Fruit fly (Drosophila melanogaster) whole organism, embryonic: ENCODE results near the gene Rab40.

Experiments
- Adf1 ChIP-seq: fragments of 200-800 bp; sonication (Bioruptor generic); IDR thresholded peaks from 2 replicates; pipeline ENCODE4 v1.3.6; 2022; ENCODE audit warnings: missing biosample characterization, missing genetic modification characterization
- CG1024 ChIP-seq: fragments of 200-800 bp; sonication (Bioruptor generic); IDR thresholded peaks from 2 replicates; pipeline ENCODE4 v1.3.6; 2022; ENCODE audit warnings: missing biosample characterization, missing genetic modification characterization
- CG11695 ChIP-seq: fragments of 200-800 bp; sonication (Bioruptor generic); IDR thresholded peaks from 3 replicates; pipeline ENCODE4 v1.3.6; 2022; ENCODE audit warnings: missing biosample characterization, missing genetic modification characterization
- CG12299 ChIP-seq: fragments of 200-800 bp; sonication (Bioruptor generic); optimal IDR thresholded peaks from 2 replicates; lab custom pipeline; 2018; ENCODE audit warnings: missing biosample characterization, mild to moderate bottlenecking, missing genetic modification characterization
- CG12391 ChIP-seq: fragments of 200-800 bp; sonication (Bioruptor generic); optimal IDR thresholded peaks from 3 replicates; lab custom pipeline; 2018; ENCODE audit warnings: missing biosample characterization, mild to moderate bottlenecking, missing genetic modification characterization, moderate library complexity
- CG15073 ChIP-seq: fragments of 200-800 bp; sonication (Bioruptor generic); optimal IDR thresholded peaks from 2 replicates; lab custom pipeline; 2016; ENCODE audit warnings: missing biosample characterization, missing genetic modification characterization
- CG1529 ChIP-seq: fragments of 200-800 bp; sonication (Bioruptor generic); optimal IDR thresholded peaks from 3 replicates; lab custom pipeline; 2018; ENCODE audit warnings: missing biosample characterization, missing genetic modification characterization
- CG17361 ChIP-seq: fragments of 200-800 bp; sonication (Bioruptor generic); IDR thresholded peaks from 3 replicates; pipeline ENCODE4 v1.3.6; 2022; ENCODE audit warnings: missing biosample characterization, missing genetic modification characterization
- CG18764 ChIP-seq: fragments of 200-800 bp; sonication (Bioruptor generic); optimal IDR thresholded peaks from 3 replicates; lab custom pipeline; 2016; ENCODE audit warnings: missing biosample characterization, missing genetic modification characterization
- CG3065 ChIP-seq: fragments of 200-800 bp; sonication (Bioruptor generic); optimal IDR thresholded peaks from 2 replicates; lab custom pipeline; 2016; ENCODE audit warnings: missing biosample characterization, missing genetic modification characterization
- CG31388 ChIP-seq: fragments of 200-800 bp; sonication (Bioruptor generic); optimal IDR thresholded peaks from 2 replicates; lab custom pipeline; 2016; ENCODE audit warnings: missing biosample characterization, missing genetic modification characterization
- CG32772 ChIP-seq: fragments of 200-800 bp; sonication (Bioruptor generic); IDR thresholded peaks from 2 replicates; pipeline ENCODE4 v1.3.6; 2022; ENCODE audit warnings: missing biosample characterization, missing genetic modification characterization
- CG3847 ChIP-seq: fragments of 200-800 bp; sonication (Bioruptor generic); IDR thresholded peaks from 2 replicates; pipeline ENCODE4 v1.3.6; 2022; ENCODE audit warnings: missing biosample characterization, missing genetic modification characterization
- CG43689 ChIP-seq: fragments of 200-800 bp; sonication (Bioruptor generic); IDR thresholded peaks from 2 replicates; pipeline ENCODE4 v1.3.6; 2022; ENCODE audit warnings: missing biosample characterization, missing genetic modification characterization
- CG4617 ChIP-seq: fragments of 200-800 bp; sonication (Bioruptor generic); optimal IDR thresholded peaks from 3 replicates; lab custom pipeline; 2016; ENCODE audit warnings: missing biosample characterization, missing genetic modification characterization, borderline replicate concordance
- CG5180 ChIP-seq: fragments of 200-800 bp; sonication (Bioruptor generic); optimal IDR thresholded peaks from 3 replicates; lab custom pipeline; 2017; ENCODE audit warnings: missing biosample characterization, missing genetic modification characterization, mild to moderate bottlenecking, moderate library complexity, missing genetic modification reagents
- CG6765 ChIP-seq: fragments of 200-800 bp; sonication (Bioruptor generic); optimal IDR thresholded peaks from 3 replicates; lab custom pipeline; 2017; ENCODE audit warnings: missing biosample characterization, mild to moderate bottlenecking, missing genetic modification characterization
- CG6813 ChIP-seq: fragments of 200-800 bp; sonication (Bioruptor generic); optimal IDR thresholded peaks from 2 replicates; lab custom pipeline; 2017; ENCODE audit warnings: missing biosample characterization, missing genetic modification characterization, mild to moderate bottlenecking, moderate library complexity, missing genetic modification reagents
- CG7372 ChIP-seq: fragments of 200-800 bp; sonication (Bioruptor generic); IDR thresholded peaks from 2 replicates; pipeline ENCODE4 v1.3.6; 2022; ENCODE audit warnings: missing biosample characterization, missing genetic modification characterization
- CG9876 ChIP-seq: fragments of 200-800 bp; sonication (Bioruptor generic); optimal IDR thresholded peaks from 2 replicates; lab custom pipeline; 2016; ENCODE audit warnings: missing biosample characterization, missing genetic modification characterization
- ERR ChIP-seq: fragments of 200-800 bp; sonication (Bioruptor generic); optimal IDR thresholded peaks from 2 replicates; lab custom pipeline; 2016; ENCODE audit warnings: missing biosample characterization, missing genetic modification characterization
- HHEX ChIP-seq: fragments of 200-800 bp; sonication (Bioruptor generic); optimal IDR thresholded peaks from 3 replicates; lab custom pipeline; 2017; ENCODE audit warnings: missing biosample characterization, mild to moderate bottlenecking, missing genetic modification characterization, missing genetic modification reagents
- Hsf ChIP-seq: fragments of 200-800 bp; sonication (Bioruptor generic); optimal IDR thresholded peaks from 3 replicates; lab custom pipeline; 2016; ENCODE audit warnings: missing biosample characterization, missing genetic modification characterization
- Kr ChIP-seq: fragments of 200-800 bp; sonication (Bioruptor generic); optimal IDR thresholded peaks from 2 replicates; lab custom pipeline; 2017; ENCODE audit warnings: missing biosample characterization, mild to moderate bottlenecking, missing genetic modification characterization
- MBD-R2 ChIP-seq: fragments of 200-800 bp; sonication (Bioruptor generic); IDR thresholded peaks from 2 replicates; pipeline ENCODE4 v1.3.6; 2022; ENCODE audit warnings: missing biosample characterization, missing genetic modification characterization
- NC2α ChIP-seq: fragments of 200-800 bp; sonication (Bioruptor generic); optimal IDR thresholded peaks from 2 replicates; lab custom pipeline; 2016; ENCODE audit warnings: missing biosample characterization, missing genetic modification characterization
- bcd ChIP-seq: fragments of 200-800 bp; sonication (Bioruptor generic); optimal IDR thresholded peaks from 2 replicates; lab custom pipeline; 2017; ENCODE audit warnings: missing biosample characterization, mild to moderate bottlenecking, missing genetic modification characterization
- danr ChIP-seq: fragments of 200-800 bp; sonication (Bioruptor generic); IDR thresholded peaks from 2 replicates; pipeline ENCODE4 v1.3.6; 2022; ENCODE audit warnings: missing biosample characterization, missing genetic modification characterization
- exex ChIP-seq: fragments of 200-800 bp; sonication (Bioruptor generic); optimal IDR thresholded peaks from 4 replicates; lab custom pipeline; 2018; ENCODE audit warnings: missing biosample characterization, mild to moderate bottlenecking, missing genetic modification characterization, moderate library complexity
- gsb-n ChIP-seq: fragments of 200-800 bp; sonication (Bioruptor generic); optimal IDR thresholded peaks from 3 replicates; lab custom pipeline; 2018; ENCODE audit warnings: missing biosample characterization, mild to moderate bottlenecking, missing genetic modification characterization
- hth ChIP-seq: fragments of >200 bp; optimal IDR thresholded peaks from 2 replicates; lab custom pipeline; 2017; ENCODE audit warnings: inconsistent platforms
- jumu ChIP-seq: fragments of 200-800 bp; sonication (Bioruptor generic); optimal IDR thresholded peaks from 3 replicates; lab custom pipeline; 2016; ENCODE audit warnings: missing biosample characterization, missing genetic modification characterization
- kay ChIP-seq: fragments of 200-800 bp; sonication (Bioruptor generic); optimal IDR thresholded peaks from 2 replicates; lab custom pipeline; 2016; ENCODE audit warnings: missing biosample characterization, missing genetic modification characterization
- lov ChIP-seq, 2 experiments: fragments of 200-800 bp in 1 of 2; fragments of >200 bp in 1 of 2; sonication (Bioruptor generic) in 1 of 2; IDR thresholded peaks in 1 of 2; optimal IDR thresholded peaks in 1 of 2; 2 replicates in 1 of 2; 3 replicates in 1 of 2; pipeline versions ENCODE4 v1.3.6 to Lab custom; 2017 to 2022; ENCODE audit warnings: missing biosample characterization in 1 of 2, missing genetic modification characterization in 1 of 2
- mld ChIP-seq: fragments of 200-800 bp; sonication (Bioruptor generic); IDR thresholded peaks from 3 replicates; pipeline ENCODE4 v1.3.6; 2022; ENCODE audit warnings: missing biosample characterization, missing genetic modification characterization; ENCODE audit not compliant: partially characterized antibody
- pan ChIP-seq, 4 experiments: fragments of >200 bp in 3 of 4; fragments of 200-800 bp in 1 of 4; sonication (Bioruptor generic) in 1 of 4; optimal IDR thresholded peaks in 3 of 4; IDR thresholded peaks in 1 of 4; 2 replicates each; pipeline versions ENCODE4 v1.3.6 to Lab custom; 2017 to 2022; ENCODE audit warnings: missing biosample characterization in 2 of 4, missing genetic modification characterization in 2 of 4, mixed read lengths in 1 of 4
- prd ChIP-seq, 3 experiments: fragments of >200 bp in 2 of 3; fragments of 200-800 bp in 1 of 3; sonication (Bioruptor generic) in 1 of 3; optimal IDR thresholded peaks in 2 of 3; IDR thresholded peaks in 1 of 3; 2 replicates in 2 of 3; 3 replicates in 1 of 3; pipeline versions ENCODE4 v1.3.6 to Lab custom; 2017 to 2022; ENCODE audit warnings: missing biosample characterization in 1 of 3, missing genetic modification characterization in 1 of 3
- ranshi ChIP-seq: fragments of 200-800 bp; sonication (Bioruptor generic); IDR thresholded peaks from 2 replicates; pipeline ENCODE4 v1.3.6; 2022; ENCODE audit warnings: missing biosample characterization, missing genetic modification characterization
- sna ChIP-seq: fragments of 200-800 bp; sonication (Bioruptor generic); IDR thresholded peaks from 2 replicates; pipeline ENCODE4 v1.3.6; 2022; ENCODE audit warnings: missing biosample characterization, missing genetic modification characterization; ENCODE audit not compliant: partially characterized antibody
- sob ChIP-seq: fragments of 200-800 bp; sonication (Bioruptor generic); IDR thresholded peaks from 2 replicates; pipeline ENCODE4 v1.3.6; 2022; ENCODE audit warnings: missing biosample characterization, missing genetic modification characterization
- sr ChIP-seq: fragments of 200-800 bp; sonication (Bioruptor generic); IDR thresholded peaks from 3 replicates; pipeline ENCODE4 v1.3.6; 2022; ENCODE audit warnings: missing biosample characterization, missing genetic modification characterization
- tna ChIP-seq: fragments of 200-800 bp; sonication (Bioruptor generic); IDR thresholded peaks from 2 replicates; pipeline ENCODE4 v1.3.6; 2022; ENCODE audit warnings: missing biosample characterization, missing genetic modification characterization; ENCODE audit not compliant: partially characterized antibody
- ttk ChIP-seq: fragments of 200-800 bp; sonication (Bioruptor generic); IDR thresholded peaks from 2 replicates; pipeline ENCODE4 v2.1.2; 2022; ENCODE audit warnings: missing biosample characterization, missing genetic modification characterization
- usp ChIP-seq: fragments of >200 bp; optimal IDR thresholded peaks from 2 replicates; lab custom pipeline; 2017; ENCODE audit warnings: missing biosample characterization, missing genetic modification characterization
- vfl ChIP-seq: fragments of 200-800 bp; sonication (Bioruptor generic); optimal IDR thresholded peaks from 2 replicates; lab custom pipeline; 2016; ENCODE audit warnings: missing biosample characterization, missing genetic modification characterization
- vnd ChIP-seq: fragments of 200-800 bp; sonication (Bioruptor generic); IDR thresholded peaks from 3 replicates; pipeline ENCODE4 v1.3.6; 2022; ENCODE audit warnings: missing biosample characterization, missing genetic modification characterization; ENCODE audit not compliant: partially characterized antibody
- zen ChIP-seq: fragments of 200-800 bp; sonication (Bioruptor generic); optimal IDR thresholded peaks from 3 replicates; lab custom pipeline; 2018; ENCODE audit warnings: missing biosample characterization, mild to moderate bottlenecking, missing genetic modification characterization, moderate library complexity

The Rab40 gene

DNA sequence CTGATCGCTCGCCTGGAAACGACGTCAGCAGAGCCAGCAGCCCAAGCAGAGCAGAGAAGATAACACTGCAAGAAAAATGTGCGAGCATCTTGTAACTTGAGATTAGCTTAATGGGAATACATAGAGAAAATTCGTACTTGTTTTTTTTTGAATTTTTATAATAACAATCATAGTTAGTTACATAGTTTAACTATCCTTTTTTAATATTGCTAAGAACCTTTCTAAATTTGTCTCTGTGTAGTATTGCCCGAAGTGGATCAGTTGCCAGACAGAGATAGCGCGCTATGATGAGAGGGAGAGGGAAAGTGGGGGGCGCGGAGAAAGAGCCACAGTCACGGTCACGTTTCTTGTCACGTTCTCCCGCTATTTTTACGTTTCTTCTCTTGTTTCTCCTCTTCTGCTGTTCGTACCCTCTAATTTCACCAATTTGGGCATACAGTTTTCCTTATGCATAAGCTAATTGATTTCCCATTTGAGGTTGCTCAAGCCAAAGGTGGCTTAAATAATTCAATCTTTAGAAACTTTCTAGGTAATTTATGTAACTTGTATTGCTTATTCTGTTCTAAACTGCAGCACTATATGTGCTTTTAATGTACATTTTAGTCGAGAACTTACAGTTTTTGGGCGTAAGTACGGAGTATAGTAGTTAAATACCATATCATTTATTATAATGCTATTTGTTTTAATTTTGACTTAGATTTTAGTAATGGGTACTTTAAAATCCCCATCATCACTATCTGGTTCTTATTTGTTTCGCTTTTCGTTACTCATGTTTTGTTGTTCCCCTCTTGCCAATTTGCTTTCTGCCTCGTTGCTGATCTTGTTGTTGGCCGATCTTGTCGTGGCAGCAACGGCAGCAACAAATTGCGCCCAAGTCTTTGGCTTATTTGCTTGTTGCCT, 48.1 kb upstream of the Rab40 start (continued):
- peak; percentile 67 for TF ChIP-seq CG18764 (GFP tag; lab: Kevin White, UChicago)
- TF ChIP-seq bcd (GFP tag; lab: Kevin White, UChicago): peak; percentile 69
- peak; percentile 86 for TF ChIP-seq CG17361 (GFP tag; lab: Robert Waterston, UW)
- peak; percentile 63 for TF ChIP-seq danr (GFP tag; lab: Robert Waterston, UW)
- TF ChIP-seq Hsf (GFP tag; lab: Kevin White, UChicago): peak; percentile 83
- peak; percentile 47; the same call in 1 of the 2 replicates for TF ChIP-seq CG3847 (GFP tag; lab: Robert Waterston, UW)
- TF ChIP-seq lov (optimal IDR thresholded peaks at IDR 0.05; lab: Kevin White, UChicago): no peak
- TF ChIP-seq lov (GFP tag; IDR thresholded peaks at IDR 0.05; lab: Robert Waterston, UW): no peak
- TF ChIP-seq exex: peak; percentile 1
- TF ChIP-seq CG6765: no peak
- TF ChIP-seq tna (GFP tag; lab: Robert Waterston, UW): no peak
- TF ChIP-seq CG12299 (tag; lab: Kevin White, UChicago): peak; percentile 65
- no peak for TF ChIP-seq prd (optimal IDR thresholded peaks at IDR 0.05; lab: Kevin White, UChicago)
- peak; percentile 77 for TF ChIP-seq prd (GFP tag; IDR thresholded peaks at IDR 0.05; lab: Robert Waterston, UW)
- peak; percentile 65 for TF ChIP-seq CG15073 (GFP tag; lab: Kevin White, UChicago)
- TF ChIP-seq ttk: peak; percentile 71
- TF ChIP-seq CG32772 (GFP tag; lab: Robert Waterston, UW): peak; percentile 73
- TF ChIP-seq CG4617 (GFP tag; lab: Kevin White, UChicago): peak; percentile 53
- peak; percentile 69 for TF ChIP-seq HHEX (GFP tag; lab: Kevin White, UChicago)
- peak; percentile 28 for TF ChIP-seq CG5180 (GFP tag; lab: Kevin White, UChicago)
- no peak for TF ChIP-seq sna
- peak; percentile 63; the same call in 2 of the 3 replicates for TF ChIP-seq CG11695 (GFP tag; lab: Robert Waterston, UW)
- no peak for TF ChIP-seq CG3065 (GFP tag; lab: Kevin White, UChicago)
- TF ChIP-seq usp (GFP tag; lab: Kevin White, UChicago): no peak
- TF ChIP-seq CG1529 (GFP tag; lab: Kevin White, UChicago): peak; percentile 68
- peak; percentile 52 for TF ChIP-seq ERR (GFP tag; lab: Kevin White, UChicago)
- peak; percentile 55 for TF ChIP-seq CG6813 (GFP tag; lab: Kevin White, UChicago)
- TF ChIP-seq sob: peak; percentile 71
- TF ChIP-seq hth (lab: Kevin White, UChicago): no peak
- TF ChIP-seq Adf1 (GFP tag; lab: Robert Waterston, UW): peak; percentile 60
- TF ChIP-seq vnd (GFP tag; lab: Robert Waterston, UW): no peak
- peak; percentile 38; the same call in 1 of the 2 replicates for TF ChIP-seq MBD-R2 (GFP tag; lab: Robert Waterston, UW)
- TF ChIP-seq CG12391 (tag; lab: Kevin White, UChicago): peak; percentile 87
- no peak for TF ChIP-seq CG43689 (GFP tag; lab: Robert Waterston, UW)
- TF ChIP-seq vfl (GFP tag; lab: Kevin White, UChicago): peak; percentile 27
- peak; percentile 56 for TF ChIP-seq kay (GFP tag; lab: Kevin White, UChicago)
- TF ChIP-seq CG1024 (GFP tag; lab: Robert Waterston, UW): peak; percentile 66; the same call in 1 of the 2 replicates
- peak; percentile 85 for TF ChIP-seq gsb-n (tag; lab: Kevin White, UChicago)
- no peak for TF ChIP-seq pan (optimal IDR thresholded peaks at IDR 0.05; lab: Kevin White, UChicago)
- TF ChIP-seq pan (GFP tag; optimal IDR thresholded peaks at IDR 0.05 in 1 of 2, IDR thresholded peaks at IDR 0.05 in 1 of 2): peak in 1 of 2 experiments; percentile 75
- peak; percentile 44 for TF ChIP-seq CG31388 (GFP tag; lab: Kevin White, UChicago)
- TF ChIP-seq CG9876: peak; percentile 9
- TF ChIP-seq Kr (GFP tag; lab: Kevin White, UChicago): no peak
- peak; percentile 56 for TF ChIP-seq jumu (GFP tag; lab: Kevin White, UChicago)
- TF ChIP-seq sr: no peak
- peak; percentile 23 for TF ChIP-seq NC2α (GFP tag; lab: Kevin White, UChicago)
- TF ChIP-seq zen: peak; percentile 74
- peak; percentile 80 for TF ChIP-seq ranshi
- TF ChIP-seq CG7372 (GFP tag; lab: Robert Waterston, UW): peak; percentile 57; the same call in 1 of the 2 replicates
- TF ChIP-seq mld: no peak
